Worm (Caenorhabditis elegans): Measurements from ENCODE around the gene nhr-105.

DNA sequence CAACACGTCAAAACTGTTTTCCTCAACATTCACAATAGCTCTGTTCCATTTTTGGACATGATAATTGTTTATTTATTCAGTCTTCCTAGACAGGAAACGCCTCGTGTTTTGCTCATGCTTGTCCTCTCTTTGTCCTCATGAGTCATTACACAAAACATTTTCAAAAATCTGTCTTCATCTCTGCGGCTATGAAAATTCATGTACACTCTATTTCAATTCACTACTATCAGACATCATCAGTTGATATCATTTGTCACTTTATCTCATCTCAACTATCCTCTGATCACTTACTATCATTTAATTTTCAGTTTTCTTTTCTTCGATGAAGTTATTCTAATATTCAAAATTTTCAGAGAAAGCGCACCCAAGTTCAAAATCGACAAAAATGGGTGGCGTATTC lies 26.1 kb upstream of the nhr-105 start, which contains the start of gene adah-1:
- TF ChIP-seq madf-2 (tag; optimal IDR thresholded peaks at IDR 0.05) (no peak), eyg-1 (tag; optimal IDR thresholded peaks at IDR 0.05) (no peak), lim-6 (tag; optimal IDR thresholded peaks at IDR 0.05) (no peak), nhr-11 (tag; optimal IDR thresholded peaks at IDR 0.05) (no peak)
